Worm (Caenorhabditis elegans): ENCODE measurements around the gene F25G6.8.

Gene F25G6.8

ce11 chrV:8599957-8600356 lies 35.0 kb upstream of the F25G6.8 start:
- TF ChIP-seq nhr-25 (tag; optimal IDR thresholded peaks at IDR 0.05; ENCODE audit: borderline replicate concordance, insufficient read depth) (no peak), spr-3 (GFP tag; optimal IDR thresholded peaks at IDR 0.05) (no peak), gei-8 (GFP tag; optimal IDR thresholded peaks at IDR 0.05) (no peak), madf-5 (GFP tag; IDR thresholded peaks at IDR 0.05) (no peak), T26A8.4 (GFP tag; IDR thresholded peaks at IDR 0.05) (no peak), egl-27 (tag; optimal IDR thresholded peaks at IDR 0.05) (no peak), tra-1 (GFP tag; IDR thresholded peaks at IDR 0.05) (no peak), lim-7 (GFP tag; IDR thresholded peaks at IDR 0.05) (no peak), ceh-44 (GFP tag; IDR thresholded peaks at IDR 0.05) (no peak), zfp-2 (tag; optimal IDR thresholded peaks at IDR 0.05) (no peak), nhr-28 (tag; optimal IDR thresholded peaks at IDR 0.05) (no peak), Y5F2A.4 (GFP tag; optimal IDR thresholded peaks at IDR 0.05) (no peak), ztf-7 (tag; optimal IDR thresholded peaks at IDR 0.05) (no peak), ceh-82 (tag; optimal IDR thresholded peaks at IDR 0.05) (no peak), zfp-3 (GFP tag; conservative IDR thresholded peaks at IDR 0.05) (no peak), Y105C5A.15 (GFP tag; IDR thresholded peaks at IDR 0.05) (no peak), F44E2.7 (GFP tag; IDR thresholded peaks at IDR 0.05) (no peak), dmd-6 (GFP tag; IDR thresholded peaks at IDR 0.05) (no peak), nhr-76 (tag; optimal IDR thresholded peaks at IDR 0.05) (no peak)

ce11 chrV:8599192-8599591 lies 34.2 kb upstream of the F25G6.8 start, which contains the start of gene F41E6.7:
TSS of gene F41E6.7 (minus strand) at chrV:8599292.
- TF ChIP-seq ceh-20 (GFP tag; IDR thresholded peaks at IDR 0.05) (no peak), F37D6.2 (tag; optimal IDR thresholded peaks at IDR 0.05) (no peak), mdl-1 (tag; optimal IDR thresholded peaks at IDR 0.05) (no peak), dmd-9 (GFP tag; IDR thresholded peaks at IDR 0.05) (no peak), nhr-111 (GFP tag; optimal IDR thresholded peaks at IDR 0.05) (no peak), attf-4 (tag; optimal IDR thresholded peaks at IDR 0.05) (no peak), ceh-32 (tag; optimal IDR thresholded peaks at IDR 0.05; ENCODE audit: poor library complexity) (no peak), zag-1 (tag; optimal IDR thresholded peaks at IDR 0.05) (no peak), saeg-2 (GFP tag; IDR thresholded peaks at IDR 0.05) (no peak), skn-1 (tag; optimal IDR thresholded peaks at IDR 0.05) (no peak), pha-4 (GFP tag; IDR thresholded peaks at IDR 0.05) (no peak), pha-4 (tag; optimal IDR thresholded peaks at IDR 0.05) (no peak), mep-1 (tag; optimal IDR thresholded peaks at IDR 0.05) (no peak), ceh-44 (GFP tag; IDR thresholded peaks at IDR 0.05) (no peak)

DNA sequence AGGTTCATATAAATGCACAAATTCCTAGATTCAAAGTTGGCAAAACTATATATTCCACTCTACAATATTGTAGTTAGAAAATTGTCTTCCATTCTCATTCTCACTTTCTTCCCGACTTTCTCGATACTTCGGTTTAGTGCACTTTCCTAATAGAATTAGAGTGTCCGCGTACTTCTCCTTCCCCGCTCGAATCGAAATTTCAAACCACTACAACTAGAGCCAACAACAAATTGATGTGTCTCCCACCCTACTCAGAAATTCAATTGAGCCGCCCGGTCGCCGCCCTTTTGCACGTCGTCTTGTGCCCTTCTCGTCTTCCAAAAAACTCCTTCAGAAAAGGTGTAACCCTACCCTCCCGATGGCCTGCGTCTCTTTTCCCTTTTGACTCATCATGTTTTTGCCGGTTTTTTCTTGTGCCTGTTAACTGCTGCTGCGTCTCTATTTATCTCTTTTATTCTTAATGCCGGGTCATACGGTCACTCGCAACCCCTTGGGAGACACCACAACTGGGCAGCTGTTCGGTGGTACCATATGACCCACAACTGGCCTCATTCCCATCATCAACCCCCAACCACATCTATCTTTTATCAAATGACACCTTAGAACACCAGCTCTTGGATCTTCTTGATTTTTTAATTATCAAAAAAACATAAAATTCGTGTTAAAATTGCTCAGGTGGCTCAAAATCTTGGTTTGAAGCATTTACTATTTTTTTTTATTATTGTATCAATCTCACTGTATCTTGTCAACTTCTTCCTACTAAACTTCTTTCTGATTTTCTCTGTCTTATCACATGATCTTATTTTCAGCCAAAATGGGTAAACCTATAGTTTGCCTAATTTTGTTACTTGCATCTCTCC lies 29.4 kb upstream of the F25G6.8 start, which contains the start of gene tag-196:
tag-196 (plus strand) TSS at position 810 of the 860 bp plus-strand sequence.
- peak in 1 of 2 experiments; percentile 77 for TF ChIP-seq unc-62 (GFP tag; optimal IDR thresholded peaks at IDR 0.05 in 1 of 2)
- TF ChIP-seq unc-62 (tag; optimal IDR thresholded peaks at IDR 0.05), result no peak
- peak; percentile 68 for TF ChIP-seq nhr-11 (tag; optimal IDR thresholded peaks at IDR 0.05)
- no peak for TF ChIP-seq nhr-237 (tag; optimal IDR thresholded peaks at IDR 0.05)
- no peak for TF ChIP-seq mxl-2 (GFP tag; conservative IDR thresholded peaks at IDR 0.05)
- TF ChIP-seq saeg-2 (GFP tag; IDR thresholded peaks at IDR 0.05), result no peak
- no peak for TF ChIP-seq dmd-6 (GFP tag; IDR thresholded peaks at IDR 0.05)
- no peak for TF ChIP-seq F10B5.3 (tag; optimal IDR thresholded peaks at IDR 0.05)
- no peak for TF ChIP-seq nhr-77 (tag; optimal IDR thresholded peaks at IDR 0.05)
- no peak for TF ChIP-seq egl-43 (GFP tag; IDR thresholded peaks at IDR 0.05)
- no peak for TF ChIP-seq ztf-11 (tag; optimal IDR thresholded peaks at IDR 0.05)
- TF ChIP-seq snpc-4 (tag; optimal IDR thresholded peaks at IDR 0.05), result no peak
- no peak for TF ChIP-seq ces-1 (GFP tag; optimal IDR thresholded peaks at IDR 0.05)
- TF ChIP-seq hlh-30 (tag; optimal IDR thresholded peaks at IDR 0.05; ENCODE audit: insufficient read depth), result peak; percentile 92
- peak; percentile 70 for TF ChIP-seq hlh-11 (tag; optimal IDR thresholded peaks at IDR 0.05)
- peak in 1 of 2 experiments; percentile 44 for TF ChIP-seq daf-16 (GFP tag; optimal IDR thresholded peaks at IDR 0.05)
- no peak for TF ChIP-seq daf-16 (tag; optimal IDR thresholded peaks at IDR 0.05)
- TF ChIP-seq nhr-6 (tag; optimal IDR thresholded peaks at IDR 0.05), result no peak
- peak; percentile 12 for TF ChIP-seq nhr-28 (tag; optimal IDR thresholded peaks at IDR 0.05)
- TF ChIP-seq hmg-1.1 (GFP tag; IDR thresholded peaks at IDR 0.05), result 0 out of 2 replicates have a peak, but pooled peaks have one; percentile 17
- no peak for TF ChIP-seq lim-7 (GFP tag; IDR thresholded peaks at IDR 0.05)
- peak; percentile 89 for TF ChIP-seq aha-1 (tag)
